Worm (Caenorhabditis elegans) whole organism, young adult: ENCODE data around the gene rps-9.

Source experiments
- B0019.2 ChIP-seq: fragments of 200-800 bp; sonication (Bioruptor generic); conservative IDR thresholded peaks from 2 replicates; pipeline ENCODE4 v1.3.6; 2022; ENCODE audit warnings: missing genetic modification reagents, missing genetic modification characterization, missing compliant biosample characterization
- B0336.3 ChIP-seq: fragments of 200-800 bp; sonication (Bioruptor generic); IDR thresholded peaks from 2 replicates; pipeline ENCODE4 v1.3.6; 2022; ENCODE audit warnings: missing genetic modification characterization, missing compliant biosample characterization
- C17E4.6 ChIP-seq: fragments of 200-800 bp; sonication (Bioruptor generic); IDR thresholded peaks from 2 replicates; pipeline ENCODE4 v1.3.6; 2022; ENCODE audit warnings: missing genetic modification reagents, missing genetic modification characterization, missing compliant biosample characterization
- F39B2.1 ChIP-seq: fragments of 200-800 bp; sonication (Bioruptor generic); IDR thresholded peaks from 2 replicates; pipeline ENCODE4 v1.3.6; 2022; ENCODE audit warnings: missing genetic modification reagents, missing genetic modification characterization, missing compliant biosample characterization
- F57A8.1 ChIP-seq: fragments of 200-800 bp; sonication (Bioruptor generic); optimal IDR thresholded peaks from 2 replicates; lab custom pipeline; 2018; ENCODE audit warnings: mild to moderate bottlenecking, missing genetic modification characterization, moderate library complexity, missing compliant biosample characterization
- F57C9.4 ChIP-seq: sonication (generic microtip); optimal IDR thresholded peaks from 2 replicates; lab custom pipeline; 2017; ENCODE audit warnings: mild to moderate bottlenecking, missing genetic modification characterization, missing compliant biosample characterization
- K11D2.4 ChIP-seq: fragments of 200-800 bp; sonication (Bioruptor generic); IDR thresholded peaks from 2 replicates; pipeline ENCODE4 v1.3.6; 2022; ENCODE audit warnings: missing genetic modification reagents, missing genetic modification characterization, missing compliant biosample characterization
- Y53G8AR.9 ChIP-seq: fragments of 200-800 bp; sonication (Bioruptor generic); conservative IDR thresholded peaks from 2 replicates; pipeline ENCODE4 v1.3.6; 2022; ENCODE audit warnings: missing genetic modification reagents, missing genetic modification characterization, missing compliant biosample characterization
- akir-1 ChIP-seq: fragments of 200-800 bp; sonication (Bioruptor generic); optimal IDR thresholded peaks from 2 replicates; lab custom pipeline; 2018; ENCODE audit warnings: mild to moderate bottlenecking, missing genetic modification characterization, moderate library complexity, missing compliant biosample characterization
- athp-1 ChIP-seq: sonication (generic microtip); optimal IDR thresholded peaks from 2 replicates; lab custom pipeline; 2017; ENCODE audit warnings: mild to moderate bottlenecking, missing genetic modification characterization, missing compliant biosample characterization
- attf-3 ChIP-seq: fragments of 200-800 bp; sonication (Bioruptor generic); conservative IDR thresholded peaks from 2 replicates; pipeline ENCODE4 v1.3.6; 2022; ENCODE audit warnings: missing genetic modification reagents, missing genetic modification characterization, missing compliant biosample characterization
- bed-1 ChIP-seq: fragments of 200-800 bp; sonication (Bioruptor generic); IDR thresholded peaks from 2 replicates; pipeline ENCODE4 v1.3.6; 2022; ENCODE audit warnings: missing genetic modification reagents, missing genetic modification characterization, missing compliant biosample characterization
- cebp-1 ChIP-seq, 2 experiments: fragments of 200-800 bp in 1 of 2; sonication (Bioruptor generic) in 1 of 2; sonication (generic microtip) in 1 of 2; IDR thresholded peaks in 1 of 2; optimal IDR thresholded peaks in 1 of 2; 2 replicates each; pipeline versions ENCODE4 v1.3.6 to Lab custom; 2017 to 2022; ENCODE audit warnings: missing compliant biosample characterization in 2 of 2, missing genetic modification characterization in 2 of 2, mild to moderate bottlenecking in 1 of 2, missing genetic modification reagents in 1 of 2, moderate library complexity in 1 of 2
- cebp-2 ChIP-seq: fragments of 200-800 bp; sonication (Bioruptor generic); IDR thresholded peaks from 2 replicates; pipeline ENCODE4 v1.3.6; 2022; ENCODE audit warnings: missing genetic modification characterization, missing compliant biosample characterization
- ceh-79 ChIP-seq: sonication (generic microtip); optimal IDR thresholded peaks from 2 replicates; lab custom pipeline; 2017; ENCODE audit warnings: mild to moderate bottlenecking, missing genetic modification characterization, missing compliant biosample characterization
- chd-7 ChIP-seq: sonication (generic microtip); optimal IDR thresholded peaks from 2 replicates; lab custom pipeline; 2016; ENCODE audit warnings: mild to moderate bottlenecking, missing genetic modification characterization, moderate library complexity, missing compliant biosample characterization
- die-1 ChIP-seq: sonication (generic microtip); optimal IDR thresholded peaks from 2 replicates; lab custom pipeline; 2016; ENCODE audit warnings: missing genotype, mild to moderate bottlenecking, missing genetic modification characterization, missing compliant biosample characterization
- egrh-3 ChIP-seq: fragments of 200-800 bp; sonication (Bioruptor generic); IDR thresholded peaks from 2 replicates; pipeline ENCODE4 v1.3.6; 2022; ENCODE audit warnings: missing genetic modification reagents, missing genetic modification characterization, missing compliant biosample characterization
- fkh-3 ChIP-seq: sonication (generic microtip); optimal IDR thresholded peaks from 2 replicates; lab custom pipeline; 2016; ENCODE audit warnings: mild to moderate bottlenecking, missing genetic modification characterization, missing compliant biosample characterization
- him-1 ChIP-seq: sonication (generic microtip); optimal IDR thresholded peaks from 2 replicates; lab custom pipeline; 2016; ENCODE audit warnings: missing genotype, missing genetic modification reagents, missing genetic modification characterization, missing compliant biosample characterization
- hlh-26 ChIP-seq: fragments of 200-800 bp; sonication (Bioruptor generic); conservative IDR thresholded peaks from 2 replicates; pipeline ENCODE4 v1.3.6; 2022; ENCODE audit warnings: missing genetic modification reagents, missing genetic modification characterization, missing compliant biosample characterization
- hmg-1.2 ChIP-seq: fragments of 200-800 bp; sonication (Bioruptor generic); IDR thresholded peaks from 2 replicates; pipeline ENCODE4 v1.3.6; 2022; ENCODE audit warnings: missing genetic modification reagents, missing genetic modification characterization, missing compliant biosample characterization
- hsf-1 ChIP-seq: fragments of 200-800 bp; sonication (Bioruptor generic); IDR thresholded peaks from 2 replicates; pipeline ENCODE4 v1.3.6; 2022; ENCODE audit warnings: missing genetic modification reagents, missing genetic modification characterization, missing compliant biosample characterization
- let-526 ChIP-seq: fragments of 200-800 bp; sonication (Bioruptor generic); IDR thresholded peaks from 2 replicates; pipeline ENCODE4 v1.3.6; 2022; ENCODE audit warnings: missing genetic modification reagents, missing genetic modification characterization, missing compliant biosample characterization
- let-607 ChIP-seq, 2 experiments: fragments of 200-800 bp in 1 of 2; sonication (Bioruptor generic) in 1 of 2; sonication (generic microtip) in 1 of 2; optimal IDR thresholded peaks; 2 replicates each; lab custom pipeline; 2016 to 2018; ENCODE audit warnings: mild to moderate bottlenecking in 2 of 2, missing compliant biosample characterization in 2 of 2, missing genetic modification characterization in 2 of 2, moderate library complexity in 2 of 2, missing genotype in 1 of 2
- lin-26 ChIP-seq: fragments of 200-800 bp; sonication (Bioruptor generic); IDR thresholded peaks from 2 replicates; pipeline ENCODE4 v1.3.6; 2022; ENCODE audit warnings: missing genetic modification reagents, missing genetic modification characterization, missing compliant biosample characterization
- lin-35 ChIP-seq, 3 experiments: fragments of 150-350 bp in 2 of 3; sonication (generic microtip) in 1 of 3; optimal IDR thresholded peaks; 2 replicates each; lab custom pipeline; 2014 to 2018; ENCODE audit warnings: missing biosample characterization in 3 of 3, missing genetic modification characterization in 3 of 3, missing genetic modification reagents in 3 of 3
- lin-40 ChIP-seq: sonication (generic microtip); optimal IDR thresholded peaks from 2 replicates; lab custom pipeline; 2016; ENCODE audit warnings: missing genetic modification characterization, mild to moderate bottlenecking, missing compliant biosample characterization, missing genotype, missing genetic modification reagents
- lsl-1 ChIP-seq: fragments of 200-800 bp; sonication (Bioruptor generic); optimal IDR thresholded peaks from 2 replicates; lab custom pipeline; 2018; ENCODE audit warnings: mild to moderate bottlenecking, missing genetic modification characterization, moderate library complexity, missing compliant biosample characterization
- madf-10 ChIP-seq: sonication (generic microtip); optimal IDR thresholded peaks from 2 replicates; lab custom pipeline; 2016; ENCODE audit warnings: mild to moderate bottlenecking, missing genetic modification characterization, missing compliant biosample characterization
- madf-3 ChIP-seq: fragments of 200-800 bp; sonication (Bioruptor generic); IDR thresholded peaks from 2 replicates; pipeline ENCODE4 v1.3.6; 2022; ENCODE audit warnings: missing genetic modification reagents, missing genetic modification characterization, missing compliant biosample characterization
- madf-6 ChIP-seq: fragments of 200-800 bp; sonication (Bioruptor generic); IDR thresholded peaks from 2 replicates; pipeline ENCODE4 v1.3.6; 2022; ENCODE audit warnings: missing genetic modification reagents, missing genetic modification characterization, missing compliant biosample characterization
- mcd-1 ChIP-seq: fragments of 200-800 bp; sonication (Bioruptor generic); IDR thresholded peaks from 2 replicates; pipeline ENCODE4 v1.3.6; 2022; ENCODE audit warnings: missing genetic modification reagents, missing genetic modification characterization, missing compliant biosample characterization
- mes-4 ChIP-seq: sonication (generic microtip); optimal IDR thresholded peaks from 2 replicates; lab custom pipeline; 2016; ENCODE audit warnings: missing genotype, missing genetic modification characterization, missing compliant biosample characterization
- mxl-1 ChIP-seq: sonication (generic microtip); optimal IDR thresholded peaks from 2 replicates; lab custom pipeline; 2016; ENCODE audit warnings: missing genetic modification characterization, missing compliant biosample characterization
- nfya-1 ChIP-seq: sonication (generic microtip); optimal IDR thresholded peaks from 2 replicates; lab custom pipeline; 2017; ENCODE audit warnings: antibody characterized with exemption, missing compliant biosample characterization, missing genetic modification characterization, borderline replicate concordance; ENCODE audit not compliant: insufficient read depth
- nhr-27 ChIP-seq: fragments of 200-800 bp; sonication (Bioruptor generic); optimal IDR thresholded peaks from 2 replicates; lab custom pipeline; 2018; ENCODE audit warnings: mild to moderate bottlenecking, missing genetic modification characterization, moderate library complexity, missing compliant biosample characterization
- pha-4 ChIP-seq: fragments of 150-350 bp; sonication (generic microtip); optimal IDR thresholded peaks from 2 replicates; lab custom pipeline; 2014; ENCODE audit warnings: missing biosample characterization, missing genetic modification reagents, missing genetic modification characterization
- sea-2 ChIP-seq: fragments of 200-800 bp; sonication (Bioruptor generic); IDR thresholded peaks from 2 replicates; pipeline ENCODE4 v1.3.6; 2022; ENCODE audit warnings: missing genetic modification characterization, missing compliant biosample characterization
- snpc-1.3 ChIP-seq: sonication (generic microtip); optimal IDR thresholded peaks from 2 replicates; lab custom pipeline; 2017; ENCODE audit warnings: missing genetic modification characterization, mild to moderate bottlenecking, missing compliant biosample characterization, antibody characterized with exemption, moderate library complexity, missing genotype, missing genetic modification reagents; ENCODE audit not compliant: insufficient read depth
- snpc-4 ChIP-seq, 5 experiments: fragments of 150-350 bp in 1 of 5; sonication (generic microtip) in 4 of 5; optimal IDR thresholded peaks; 2 replicates each; lab custom pipeline; 2014 to 2018; ENCODE audit warnings: missing genetic modification characterization in 5 of 5, missing biosample characterization in 3 of 5, antibody characterized with exemption in 2 of 5, mild to moderate bottlenecking in 2 of 5, missing compliant biosample characterization in 2 of 5, missing genotype in 2 of 5, moderate library complexity in 2 of 5, missing genetic modification reagents in 1 of 5
- tbp1 ChIP-seq: fragments of 200-800 bp; sonication (Bioruptor generic); optimal IDR thresholded peaks from 2 replicates; lab custom pipeline; 2018; ENCODE audit warnings: mild to moderate bottlenecking, missing genetic modification characterization, missing compliant biosample characterization
- xnd-1 ChIP-seq: sonication (generic microtip); optimal IDR thresholded peaks from 2 replicates; lab custom pipeline; 2016; ENCODE audit warnings: missing genotype, missing genetic modification reagents, missing genetic modification characterization, missing compliant biosample characterization
- zim-3 ChIP-seq: sonication (generic microtip); optimal IDR thresholded peaks from 2 replicates; lab custom pipeline; 2017; ENCODE audit warnings: mild to moderate bottlenecking, missing genetic modification characterization, moderate library complexity, missing compliant biosample characterization
- ztf-25 ChIP-seq: fragments of 200-800 bp; sonication (Bioruptor generic); IDR thresholded peaks from 2 replicates; pipeline ENCODE4 v1.3.6; 2022; ENCODE audit warnings: missing genetic modification reagents, missing genetic modification characterization, missing compliant biosample characterization
- ztf-26 ChIP-seq: sonication (generic microtip); optimal IDR thresholded peaks from 2 replicates; lab custom pipeline; 2017; ENCODE audit warnings: missing genetic modification characterization, missing compliant biosample characterization

rps-9 gene

ce11 chrII:11125059-11125594 lies 1.0 kb downstream of the rps-9 start (continued):
- TF ChIP-seq hsf-1 (GFP tag; lab: Robert Waterston, UW): peak; percentile 20; the same call in 1 of the 2 replicates
- no peak for TF ChIP-seq ztf-26 (tag; lab: Kevin White, UChicago)
- TF ChIP-seq pha-4: no peak
- no peak for TF ChIP-seq let-607 (tag; optimal IDR thresholded peaks at IDR 0.05; lab: Kevin White, UChicago)
- no peak for TF ChIP-seq F57C9.4 (tag; lab: Kevin White, UChicago)
- no peak for TF ChIP-seq cebp-1 (GFP tag; IDR thresholded peaks at IDR 0.05; lab: Robert Waterston, UW)
- peak; percentile 23 for TF ChIP-seq cebp-1 (tag; optimal IDR thresholded peaks at IDR 0.05; lab: Kevin White, UChicago)
- no peak for TF ChIP-seq bed-1 (GFP tag; lab: Robert Waterston, UW)
- TF ChIP-seq chd-7 (tag; lab: Kevin White, UChicago): no peak
- TF ChIP-seq snpc-4 (GFP tag; optimal IDR thresholded peaks at IDR 0.05; lab: Kevin White, UChicago): peak; percentile 0
- TF ChIP-seq snpc-4 (tag; optimal IDR thresholded peaks at IDR 0.05; lab: Kevin White, UChicago): peak in 1 of 4 experiments; percentile 0
- TF ChIP-seq let-526 (GFP tag; lab: Robert Waterston, UW): no peak
- TF ChIP-seq zim-3 (tag; lab: Kevin White, UChicago): no peak
- TF ChIP-seq lin-35 (GFP tag; optimal IDR thresholded peaks at IDR 0.05; lab: Kevin White, UChicago): no peak
- peak; percentile 72; the same call in 1 of the 2 replicates for TF ChIP-seq lin-26 (GFP tag; lab: Robert Waterston, UW)
- no peak for TF ChIP-seq K11D2.4 (GFP tag; lab: Robert Waterston, UW)
- TF ChIP-seq ceh-79: no peak
- peak; percentile 32; the same call in 1 of the 2 replicates for TF ChIP-seq mcd-1 (GFP tag; lab: Robert Waterston, UW)
- peak; percentile 16 for TF ChIP-seq him-1 (tag; lab: Kevin White, UChicago)
- no peak for TF ChIP-seq B0019.2 (GFP tag; lab: Robert Waterston, UW)
- TF ChIP-seq lin-40 (tag; lab: Kevin White, UChicago): no peak
- 0 out of 2 replicates have a peak, but pooled peaks have one; percentile 35 for TF ChIP-seq Y53G8AR.9
- TF ChIP-seq mes-4 (tag; lab: Kevin White, UChicago): no peak
- TF ChIP-seq madf-6 (GFP tag; lab: Robert Waterston, UW): peak; percentile 57
- TF ChIP-seq fkh-3 (tag; lab: Kevin White, UChicago): no peak
- no peak for TF ChIP-seq hmg-1.2
- no peak for TF ChIP-seq C17E4.6 (GFP tag; lab: Robert Waterston, UW)
- TF ChIP-seq xnd-1 (tag; lab: Kevin White, UChicago): no peak
- TF ChIP-seq hlh-26: 0 out of 2 replicates have a peak, but pooled peaks have one; percentile 19
- TF ChIP-seq nhr-27 (tag; lab: Kevin White, UChicago): no peak
- no peak for TF ChIP-seq tbp1 (GFP tag; lab: Kevin White, UChicago)
- peak; percentile 32 for TF ChIP-seq lsl-1
- no peak for TF ChIP-seq sea-2 (GFP tag; lab: Robert Waterston, UW)
- TF ChIP-seq F57A8.1: no peak
- no peak for TF ChIP-seq akir-1
- TF ChIP-seq egrh-3 (GFP tag; lab: Robert Waterston, UW): no peak
- TF ChIP-seq mxl-1: no peak
- no peak for TF ChIP-seq F39B2.1 (GFP tag; lab: Robert Waterston, UW)
- TF ChIP-seq B0336.3 (GFP tag; lab: Robert Waterston, UW): peak; percentile 79
- TF ChIP-seq nfya-1 (tag; lab: Kevin White, UChicago): no peak
- no peak for TF ChIP-seq madf-10 (tag; lab: Kevin White, UChicago)
- no peak for TF ChIP-seq attf-3
- TF ChIP-seq madf-3 (GFP tag; lab: Robert Waterston, UW): 0 out of 2 replicates have a peak, but pooled peaks have one; percentile 73
- peak; percentile 50 for TF ChIP-seq die-1
- peak; percentile 46 for TF ChIP-seq snpc-1.3 (tag; lab: Kevin White, UChicago)
- no peak for TF ChIP-seq cebp-2 (GFP tag; lab: Robert Waterston, UW)
- TF ChIP-seq athp-1: peak; percentile 25
- no peak for TF ChIP-seq ztf-25 (GFP tag; lab: Robert Waterston, UW)
